Worm (Caenorhabditis elegans): ENCODE data around the gene Y41C4A.9.

- TF ChIP-seq elt-1 (tag; optimal IDR thresholded peaks at IDR 0.05; ENCODE audit: borderline replicate concordance, insufficient read depth) (no peak), unc-39 (tag; optimal IDR thresholded peaks at IDR 0.05) (no peak), nhr-237 (tag; optimal IDR thresholded peaks at IDR 0.05) (no peak), nhr-12 (tag; optimal IDR thresholded peaks at IDR 0.05) (no peak), elt-3 (tag; optimal IDR thresholded peaks at IDR 0.05) (no peak), blmp-1 (tag; optimal IDR thresholded peaks at IDR 0.05) (no peak), zip-8 (tag; optimal IDR thresholded peaks at IDR 0.05) (no peak), snpc-4 (tag; optimal IDR thresholded peaks at IDR 0.05) (no peak), bed-3 (GFP tag; optimal IDR thresholded peaks at IDR 0.05) (no peak), nhr-28 (tag; optimal IDR thresholded peaks at IDR 0.05) (no peak), ham-2 (GFP tag; optimal IDR thresholded peaks at IDR 0.05) (no peak)
Measured at ce11 chrIII:11731491-11731890, 13.0 kb upstream of the Y41C4A.9 start.
